Worm (Caenorhabditis elegans): ENCODE results near the gene F53C3.11.

The F53C3.11 gene

ce11 chrII:3897758-3898494 is 8.6 kb downstream of the F53C3.11 start, which contains the start of gene F53C3.6 (continued):
- TF ChIP-seq ceh-28 (tag; optimal IDR thresholded peaks at IDR 0.05) (no peak), rbr-2 (tag; optimal IDR thresholded peaks at IDR 0.05) (no peak), lin-38 (GFP tag; IDR thresholded peaks at IDR 0.05) (no peak), egl-43 (GFP tag; IDR thresholded peaks at IDR 0.05) (no peak), egl-27 (tag; optimal IDR thresholded peaks at IDR 0.05) (no peak), fos-1 (tag; optimal IDR thresholded peaks at IDR 0.05) (no peak), snpc-4 (tag; optimal IDR thresholded peaks at IDR 0.05) (no peak), tag-97 (GFP tag; IDR thresholded peaks at IDR 0.05) (no peak), daf-19 (GFP tag; conservative IDR thresholded peaks at IDR 0.05) (no peak), zfp-3 (GFP tag; conservative IDR thresholded peaks at IDR 0.05) (no peak), nhr-10 (tag; optimal IDR thresholded peaks at IDR 0.05) (no peak), ztf-11 (tag; optimal IDR thresholded peaks at IDR 0.05) (no peak), T20F7.1 (GFP tag; optimal IDR thresholded peaks at IDR 0.05) (no peak), spr-1 (tag; optimal IDR thresholded peaks at IDR 0.05) (no peak), lir-3 (tag; optimal IDR thresholded peaks at IDR 0.05) (no peak), gei-8 (GFP tag; optimal IDR thresholded peaks at IDR 0.05) (no peak), mep-1 (tag; optimal IDR thresholded peaks at IDR 0.05) (no peak), lin-39 (tag; optimal IDR thresholded peaks at IDR 0.05) (no peak), ZK546.5 (tag; optimal IDR thresholded peaks at IDR 0.05) (no peak), pha-4 (GFP tag; IDR thresholded peaks at IDR 0.05) (no peak), pha-4 (tag; optimal IDR thresholded peaks at IDR 0.05) (no peak), unc-39 (tag; optimal IDR thresholded peaks at IDR 0.05) (no peak), set-16 (GFP tag; IDR thresholded peaks at IDR 0.05) (peak; percentile 94), duxl-1 (tag; optimal IDR thresholded peaks at IDR 0.05; ENCODE audit: poor library complexity) (no peak), jun-1 (tag; optimal IDR thresholded peaks at IDR 0.05) (no peak), Y105C5A.15 (GFP tag; IDR thresholded peaks at IDR 0.05) (no peak), nhr-237 (tag; optimal IDR thresholded peaks at IDR 0.05) (no peak), ceh-44 (GFP tag; IDR thresholded peaks at IDR 0.05) (no peak), ceh-62 (tag; optimal IDR thresholded peaks at IDR 0.05) (no peak), arid-1 (GFP tag; conservative IDR thresholded peaks at IDR 0.05) (no peak), ama-1 (optimal IDR thresholded peaks at IDR 0.05) (no peak), daf-8 (GFP tag; IDR thresholded peaks at IDR 0.05) (no peak), R02D3.7 (tag; optimal IDR thresholded peaks at IDR 0.05) (no peak), mxl-2 (GFP tag; conservative IDR thresholded peaks at IDR 0.05) (no peak), nhr-41 (GFP tag; IDR thresholded peaks at IDR 0.05) (no peak), attf-4 (tag; optimal IDR thresholded peaks at IDR 0.05) (no peak), fkh-10 (GFP tag; optimal IDR thresholded peaks at IDR 0.05) (no peak), aha-1 (tag) (peak; percentile 98), dmd-9 (GFP tag; IDR thresholded peaks at IDR 0.05) (no peak), php-3 (GFP tag; IDR thresholded peaks at IDR 0.05) (no peak), nhr-28 (tag; optimal IDR thresholded peaks at IDR 0.05) (peak; percentile 54), F49E8.2 (tag; optimal IDR thresholded peaks at IDR 0.05; ENCODE audit: borderline replicate concordance) (no peak), daf-16 (GFP tag; optimal IDR thresholded peaks at IDR 0.05) (peak in 1 of 2 experiments; percentile 1), daf-16 (tag; optimal IDR thresholded peaks at IDR 0.05) (no peak), ceh-32 (tag; optimal IDR thresholded peaks at IDR 0.05; ENCODE audit: poor library complexity) (no peak), F26F4.8 (GFP tag; conservative IDR thresholded peaks at IDR 0.05) (no peak), madf-5 (GFP tag; IDR thresholded peaks at IDR 0.05) (no peak), sdz-12 (GFP tag; optimal IDR thresholded peaks at IDR 0.05) (no peak), mdt-29 (GFP tag; IDR thresholded peaks at IDR 0.05) (no peak), nhr-25 (tag; optimal IDR thresholded peaks at IDR 0.05; ENCODE audit: borderline replicate concordance, insufficient read depth) (no peak), unc-62 (GFP tag; optimal IDR thresholded peaks at IDR 0.05 in 1 of 2) (peak in 1 of 2 experiments; percentile 78), unc-62 (tag; optimal IDR thresholded peaks at IDR 0.05) (no peak)

All from whole organism, L4 larva.